Worm (Caenorhabditis elegans) whole organism, mixed stage, embryonic: ENCODE data around the gene nhr-249.

Experiments used
- ceh-39 ChIP-seq: fragments of 150-350 bp; optimal IDR thresholded peaks from 2 replicates; lab custom pipeline; 2014; ENCODE audit warnings: missing biosample characterization, missing genetic modification characterization
- lsy-2 ChIP-seq: fragments of 150-350 bp; optimal IDR thresholded peaks from 2 replicates; lab custom pipeline; 2014; ENCODE audit warnings: missing biosample characterization, missing genetic modification characterization
- nhr-28 ChIP-seq: fragments of 150-350 bp; optimal IDR thresholded peaks from 2 replicates; lab custom pipeline; 2014; ENCODE audit warnings: missing biosample characterization, missing genetic modification characterization
- unc-62 ChIP-seq: fragments of 150-350 bp; optimal IDR thresholded peaks from 2 replicates; lab custom pipeline; 2014; ENCODE audit warnings: missing biosample characterization, missing genetic modification reagents, missing genetic modification characterization

- no peak for TF ChIP-seq unc-62 (GFP tag; lab: Kevin White, UChicago)
- TF ChIP-seq nhr-28 (tag; lab: Kevin White, UChicago) = no peak
- no peak for TF ChIP-seq lsy-2 (tag; lab: Kevin White, UChicago)
- TF ChIP-seq ceh-39 (tag; lab: Kevin White, UChicago) = no peak
These were observed 31.0 kb upstream of the nhr-249 start, which contains the start of gene cht-3 for ce11 chrIV:7003323-7003722.
